Fruit fly (Drosophila melanogaster) whole organism, embryonic: ENCODE results near the gene ScpX.

Experiments
- Asciz ChIP-seq: fragments of 200-800 bp; sonication (Bioruptor generic); optimal IDR thresholded peaks from 2 replicates; lab custom pipeline; 2017; ENCODE audit warnings: missing biosample characterization, mild to moderate bottlenecking, missing genetic modification characterization, missing genetic modification reagents
- Atf6 ChIP-seq: fragments of 200-800 bp; sonication (Bioruptor generic); IDR thresholded peaks from 2 replicates; pipeline ENCODE4 v1.3.6; 2022; ENCODE audit warnings: missing biosample characterization, missing genetic modification characterization
- B-H1 ChIP-seq: fragments of 200-800 bp; sonication (Bioruptor generic); IDR thresholded peaks from 3 replicates; pipeline ENCODE4 v1.3.6; 2022; ENCODE audit warnings: missing biosample characterization, missing genetic modification characterization
- CG10147 ChIP-seq: fragments of 200-800 bp; sonication (Bioruptor generic); optimal IDR thresholded peaks from 2 replicates; lab custom pipeline; 2019; ENCODE audit warnings: missing biosample characterization, mild to moderate bottlenecking, missing genetic modification characterization, moderate library complexity
- CG11695 ChIP-seq: fragments of 200-800 bp; sonication (Bioruptor generic); IDR thresholded peaks from 3 replicates; pipeline ENCODE4 v1.3.6; 2022; ENCODE audit warnings: missing biosample characterization, missing genetic modification characterization
- CG14965 ChIP-seq: fragments of 200-800 bp; sonication (Bioruptor generic); optimal IDR thresholded peaks from 2 replicates; lab custom pipeline; 2016; ENCODE audit warnings: missing biosample characterization, missing genetic modification characterization, borderline replicate concordance
- CG15479 ChIP-seq: fragments of 200-800 bp; sonication (Bioruptor generic); optimal IDR thresholded peaks from 3 replicates; lab custom pipeline; 2019; ENCODE audit warnings: missing biosample characterization, mild to moderate bottlenecking, missing genetic modification characterization, moderate library complexity
- CG17912 ChIP-seq: fragments of 200-800 bp; sonication (Bioruptor generic); optimal IDR thresholded peaks from 2 replicates; lab custom pipeline; 2018; ENCODE audit warnings: missing biosample characterization, mild to moderate bottlenecking, missing genetic modification characterization
- CG18262 ChIP-seq: fragments of 200-800 bp; optimal IDR thresholded peaks from 3 replicates; lab custom pipeline; 2019; ENCODE audit warnings: missing biosample characterization, mild to moderate bottlenecking, missing genetic modification characterization, moderate library complexity
- CG2120 ChIP-seq: fragments of 200-800 bp; sonication (Bioruptor generic); optimal IDR thresholded peaks from 3 replicates; lab custom pipeline; 2016; ENCODE audit warnings: missing biosample characterization, missing genetic modification characterization
- CG2199 ChIP-seq: fragments of 200-800 bp; sonication (Bioruptor generic); IDR thresholded peaks from 3 replicates; pipeline ENCODE4 v1.3.6; 2022; ENCODE audit warnings: missing biosample characterization, missing genetic modification characterization
- CG3726 ChIP-seq: fragments of 200-800 bp; sonication (Bioruptor generic); IDR thresholded peaks from 3 replicates; pipeline ENCODE4, ENCODE4 v1.3.6; 2022; ENCODE audit warnings: missing biosample characterization, missing genetic modification characterization
- CG4820 ChIP-seq: fragments of 200-800 bp; sonication (Bioruptor generic); optimal IDR thresholded peaks from 3 replicates; lab custom pipeline; 2016; ENCODE audit warnings: missing biosample characterization, missing genetic modification characterization
- CG5953 ChIP-seq: fragments of 200-800 bp; sonication (Bioruptor generic); IDR thresholded peaks from 2 replicates; pipeline ENCODE4 v1.3.6; 2022; ENCODE audit warnings: missing biosample characterization, missing genetic modification characterization
- CG7372 ChIP-seq: fragments of 200-800 bp; sonication (Bioruptor generic); IDR thresholded peaks from 2 replicates; pipeline ENCODE4 v1.3.6; 2022; ENCODE audit warnings: missing biosample characterization, missing genetic modification characterization
- CG7928 ChIP-seq: fragments of 200-800 bp; sonication (Bioruptor generic); optimal IDR thresholded peaks from 2 replicates; lab custom pipeline; 2017; ENCODE audit warnings: missing biosample characterization, mild to moderate bottlenecking, missing genetic modification characterization
- CHES-1-like ChIP-seq: fragments of 200-800 bp; sonication (Bioruptor generic); optimal IDR thresholded peaks from 2 replicates; lab custom pipeline; 2016; ENCODE audit warnings: missing biosample characterization, missing genetic modification characterization
- CkIIα-i1 ChIP-seq: fragments of 200-800 bp; sonication (Bioruptor generic); IDR thresholded peaks from 2 replicates; pipeline ENCODE4 v1.3.6; 2022; ENCODE audit warnings: missing biosample characterization, missing genetic modification characterization
- CoRest ChIP-seq: fragments of 200-800 bp; sonication (Bioruptor generic); optimal IDR thresholded peaks from 3 replicates; lab custom pipeline; 2018; ENCODE audit warnings: missing biosample characterization, mild to moderate bottlenecking, missing genetic modification characterization, moderate library complexity
- HLHmδ ChIP-seq: fragments of 200-800 bp; sonication (Bioruptor generic); optimal IDR thresholded peaks from 2 replicates; lab custom pipeline; 2018; ENCODE audit warnings: missing biosample characterization, mild to moderate bottlenecking, missing genetic modification characterization, moderate library complexity
- HmgD ChIP-seq: fragments of 200-800 bp; sonication (Bioruptor generic); optimal IDR thresholded peaks from 3 replicates; lab custom pipeline; 2016; ENCODE audit warnings: missing biosample characterization, missing genetic modification characterization
- Mes4 ChIP-seq: fragments of 200-800 bp; sonication (Bioruptor generic); optimal IDR thresholded peaks from 2 replicates; lab custom pipeline; 2016; ENCODE audit warnings: missing biosample characterization, missing genetic modification characterization
- NK7.1 ChIP-seq: fragments of 200-800 bp; sonication (Bioruptor generic); optimal IDR thresholded peaks from 3 replicates; lab custom pipeline; 2016; ENCODE audit warnings: missing biosample characterization, missing genetic modification characterization
- Pdp1 ChIP-seq, 2 experiments: fragments of 200-800 bp; sonication (Bioruptor generic); optimal IDR thresholded peaks; 3 replicates each; lab custom pipeline; 2016; ENCODE audit warnings: missing biosample characterization in 2 of 2, missing genetic modification characterization in 2 of 2, mild to moderate bottlenecking in 1 of 2, moderate library complexity in 1 of 2
- Scr ChIP-seq: fragments of 200-800 bp; sonication (Bioruptor generic); IDR thresholded peaks from 2 replicates; pipeline ENCODE4 v1.3.6; 2022; ENCODE audit warnings: missing biosample characterization, missing genetic modification characterization; ENCODE audit not compliant: partially characterized antibody
- Stat92E ChIP-seq, 3 experiments: fragments of >200 bp in 2 of 3; fragments of 200-800 bp in 1 of 3; sonication (Bioruptor generic) in 1 of 3; optimal IDR thresholded peaks; 2 replicates each; lab custom pipeline; 2017 to 2019; ENCODE audit warnings: missing biosample characterization in 3 of 3, missing genetic modification characterization in 3 of 3, mild to moderate bottlenecking in 1 of 3, moderate library complexity in 1 of 3
- Xbp1 ChIP-seq: fragments of 200-800 bp; sonication (Bioruptor generic); optimal IDR thresholded peaks from 3 replicates; lab custom pipeline; 2016; ENCODE audit warnings: missing biosample characterization, mild to moderate bottlenecking, missing genetic modification characterization
- aop ChIP-seq: fragments of 200-800 bp; sonication (Bioruptor generic); IDR thresholded peaks from 2 replicates; pipeline ENCODE4 v1.3.6; 2022; ENCODE audit warnings: missing biosample characterization, missing genetic modification characterization
- fd64A ChIP-seq: fragments of 200-800 bp; sonication (Bioruptor generic); optimal IDR thresholded peaks from 3 replicates; lab custom pipeline; 2018; ENCODE audit warnings: missing biosample characterization, mild to moderate bottlenecking, missing genetic modification characterization
- gce ChIP-seq: fragments of 200-800 bp; sonication (Bioruptor generic); IDR thresholded peaks from 3 replicates; pipeline ENCODE4 v1.3.6; 2022; ENCODE audit warnings: missing biosample characterization, missing genetic modification characterization
- ind ChIP-seq: fragments of 200-800 bp; sonication (Bioruptor generic); optimal IDR thresholded peaks from 3 replicates; lab custom pipeline; 2016; ENCODE audit warnings: missing biosample characterization, missing genetic modification characterization
- jigr1 ChIP-seq: fragments of 200-800 bp; sonication (Bioruptor generic); IDR thresholded peaks from 3 replicates; pipeline ENCODE4 v1.3.6; 2022; ENCODE audit warnings: missing biosample characterization, missing genetic modification characterization
- ken ChIP-seq: fragments of 200-800 bp; sonication (Bioruptor generic); IDR thresholded peaks from 3 replicates; pipeline ENCODE4 v1.3.6; 2022; ENCODE audit warnings: missing biosample characterization, missing genetic modification characterization
- lbe ChIP-seq: fragments of 200-800 bp; sonication (Bioruptor generic); optimal IDR thresholded peaks from 2 replicates; lab custom pipeline; 2016; ENCODE audit warnings: missing biosample characterization, mild to moderate bottlenecking, missing genetic modification characterization
- maf-S ChIP-seq: fragments of 200-800 bp; sonication (Bioruptor generic); optimal IDR thresholded peaks from 2 replicates; lab custom pipeline; 2016; ENCODE audit warnings: missing biosample characterization, missing genetic modification characterization
- nerfin-1 ChIP-seq: fragments of 200-800 bp; sonication (Bioruptor generic); optimal IDR thresholded peaks from 3 replicates; lab custom pipeline; 2019; ENCODE audit warnings: missing biosample characterization, mild to moderate bottlenecking, missing genetic modification characterization, moderate library complexity
- nom ChIP-seq: fragments of 200-800 bp; sonication (Bioruptor generic); optimal IDR thresholded peaks from 2 replicates; lab custom pipeline; 2017; ENCODE audit warnings: missing biosample characterization, missing genetic modification characterization, mild to moderate bottlenecking, moderate library complexity, missing genetic modification reagents
- otp ChIP-seq: fragments of 200-800 bp; sonication (Bioruptor generic); IDR thresholded peaks from 3 replicates; pipeline ENCODE4, ENCODE4 v1.3.6; 2022; ENCODE audit warnings: missing biosample characterization, missing genetic modification characterization
- pan ChIP-seq, 4 experiments: fragments of >200 bp in 3 of 4; fragments of 200-800 bp in 1 of 4; sonication (Bioruptor generic) in 1 of 4; optimal IDR thresholded peaks in 3 of 4; IDR thresholded peaks in 1 of 4; 2 replicates each; pipeline versions ENCODE4 v1.3.6 to Lab custom; 2017 to 2022; ENCODE audit warnings: missing biosample characterization in 2 of 4, missing genetic modification characterization in 2 of 4, mixed read lengths in 1 of 4
- prd ChIP-seq, 3 experiments: fragments of >200 bp in 2 of 3; fragments of 200-800 bp in 1 of 3; sonication (Bioruptor generic) in 1 of 3; optimal IDR thresholded peaks in 2 of 3; IDR thresholded peaks in 1 of 3; 2 replicates in 2 of 3; 3 replicates in 1 of 3; pipeline versions ENCODE4 v1.3.6 to Lab custom; 2017 to 2022; ENCODE audit warnings: missing biosample characterization in 1 of 3, missing genetic modification characterization in 1 of 3
- pum ChIP-seq: fragments of 200-800 bp; sonication (Bioruptor generic); optimal IDR thresholded peaks from 2 replicates; lab custom pipeline; 2016; ENCODE audit warnings: missing biosample characterization, missing genetic modification characterization
- ranshi ChIP-seq: fragments of 200-800 bp; sonication (Bioruptor generic); IDR thresholded peaks from 2 replicates; pipeline ENCODE4 v1.3.6; 2022; ENCODE audit warnings: missing biosample characterization, missing genetic modification characterization
- repo ChIP-seq: fragments of 200-800 bp; sonication (Bioruptor generic); optimal IDR thresholded peaks from 2 replicates; lab custom pipeline; 2016; ENCODE audit warnings: missing biosample characterization, missing genetic modification characterization
- so ChIP-seq: fragments of 200-800 bp; sonication (Bioruptor generic); IDR thresholded peaks from 3 replicates; pipeline ENCODE4 v1.3.6; 2022; ENCODE audit warnings: missing biosample characterization, missing genetic modification characterization
- tio ChIP-seq: fragments of 200-800 bp; sonication (Bioruptor generic); optimal IDR thresholded peaks from 2 replicates; lab custom pipeline; 2017; ENCODE audit warnings: missing biosample characterization, missing genetic modification characterization, inconsistent platforms
- usp ChIP-seq: fragments of >200 bp; optimal IDR thresholded peaks from 2 replicates; lab custom pipeline; 2017; ENCODE audit warnings: missing biosample characterization, missing genetic modification characterization
- vnd ChIP-seq: fragments of 200-800 bp; sonication (Bioruptor generic); IDR thresholded peaks from 3 replicates; pipeline ENCODE4 v1.3.6; 2022; ENCODE audit warnings: missing biosample characterization, missing genetic modification characterization; ENCODE audit not compliant: partially characterized antibody

The ScpX gene

dm6 chr2L:18839143-18839872 is 8.3 kb downstream of the ScpX start, which contains the start of gene CG10600 (continued):
- TF ChIP-seq vnd (GFP tag; lab: Robert Waterston, UW): peak; percentile 58
- no peak for TF ChIP-seq CG5953 (GFP tag; lab: Robert Waterston, UW)
- peak; percentile 86 for TF ChIP-seq pum (GFP tag; lab: Kevin White, UChicago)
- TF ChIP-seq B-H1 (GFP tag; lab: Robert Waterston, UW): peak; percentile 33; the same call in 1 of the 3 replicates
- peak in 1 of 3 experiments; percentile 82 for TF ChIP-seq Stat92E (GFP tag; optimal IDR thresholded peaks at IDR 0.05; lab: Kevin White, UChicago)
- peak; percentile 89 for TF ChIP-seq Xbp1 (GFP tag; lab: Kevin White, UChicago)
- TF ChIP-seq pan (optimal IDR thresholded peaks at IDR 0.05; lab: Kevin White, UChicago): no peak
- peak in 1 of 2 experiments; percentile 74 for TF ChIP-seq pan (GFP tag; optimal IDR thresholded peaks at IDR 0.05 in 1 of 2, IDR thresholded peaks at IDR 0.05 in 1 of 2)
- TF ChIP-seq CG2120 (GFP tag; lab: Kevin White, UChicago): peak; percentile 93
- TF ChIP-seq ken: peak; percentile 74; the same call in 2 of the 3 replicates
- peak; percentile 86 for TF ChIP-seq lbe (GFP tag; lab: Kevin White, UChicago)
- no peak for TF ChIP-seq CkIIα-i1 (GFP tag; lab: Robert Waterston, UW)
- TF ChIP-seq CHES-1-like (GFP tag; lab: Kevin White, UChicago): peak; percentile 97
- peak; percentile 72 for TF ChIP-seq Mes4 (GFP tag; lab: Kevin White, UChicago)
- peak; percentile 86 for TF ChIP-seq ind (GFP tag; lab: Kevin White, UChicago)
- peak; percentile 85 for TF ChIP-seq repo (GFP tag; lab: Kevin White, UChicago)
- 0 out of 3 replicates have a peak, but pooled peaks have one; percentile 57 for TF ChIP-seq CG2199 (GFP tag; lab: Robert Waterston, UW)
- peak; percentile 97 for TF ChIP-seq HmgD (GFP tag; lab: Kevin White, UChicago)
- peak; percentile 43 for TF ChIP-seq CG10147 (GFP tag; lab: Kevin White, UChicago)
- TF ChIP-seq CG7928 (GFP tag; lab: Kevin White, UChicago): peak; percentile 58
- TF ChIP-seq Atf6 (GFP tag; lab: Robert Waterston, UW): peak; percentile 59; the same call in 1 of the 2 replicates
- TF ChIP-seq prd (optimal IDR thresholded peaks at IDR 0.05; lab: Kevin White, UChicago): no peak
- peak; percentile 54; the same call in 2 of the 3 replicates for TF ChIP-seq prd (GFP tag; IDR thresholded peaks at IDR 0.05; lab: Robert Waterston, UW)
- no peak for TF ChIP-seq CG15479 (GFP tag; lab: Kevin White, UChicago)
- TF ChIP-seq gce (GFP tag; lab: Robert Waterston, UW): peak; percentile 56; the same call in 1 of the 3 replicates
- TF ChIP-seq NK7.1: peak; percentile 68
- no peak for TF ChIP-seq Asciz (GFP tag; lab: Kevin White, UChicago)
- TF ChIP-seq nom (GFP tag; lab: Kevin White, UChicago): peak; percentile 54
- no peak for TF ChIP-seq so
- peak; percentile 81 for TF ChIP-seq maf-S (GFP tag; lab: Kevin White, UChicago)
- TF ChIP-seq ranshi: peak; percentile 62
- peak; percentile 75; the same call in 2 of the 3 replicates for TF ChIP-seq otp (GFP tag; lab: Robert Waterston, UW)
- TF ChIP-seq usp (GFP tag; lab: Kevin White, UChicago): no peak
- TF ChIP-seq CG11695 (GFP tag; lab: Robert Waterston, UW): 0 out of 3 replicates have a peak, but pooled peaks have one; percentile 11
- peak; percentile 66 for TF ChIP-seq HLHmδ (GFP tag; lab: Kevin White, UChicago)
- peak; percentile 10 for TF ChIP-seq fd64A (GFP tag; lab: Kevin White, UChicago)
- TF ChIP-seq jigr1: no peak
- TF ChIP-seq CG18262: peak; percentile 53
- TF ChIP-seq Pdp1 (GFP tag; optimal IDR thresholded peaks at IDR 0.05; lab: Kevin White, UChicago): peak; percentile 84
- TF ChIP-seq tio (GFP tag; lab: Kevin White, UChicago): no peak
- TF ChIP-seq aop (GFP tag; lab: Robert Waterston, UW): no peak
- TF ChIP-seq CG4820 (GFP tag; lab: Kevin White, UChicago): peak; percentile 70
- TF ChIP-seq CG14965 (GFP tag; lab: Kevin White, UChicago): peak; percentile 31
- peak; percentile 64 for TF ChIP-seq nerfin-1 (tag; lab: Kevin White, UChicago)
- TF ChIP-seq CG7372 (GFP tag; lab: Robert Waterston, UW): peak; percentile 16; the same call in 1 of the 2 replicates
- peak; percentile 72 for TF ChIP-seq CoRest (tag; lab: Kevin White, UChicago)
- TF ChIP-seq CG3726 (GFP tag; lab: Robert Waterston, UW): no peak
- TF ChIP-seq CG17912 (GFP tag; lab: Kevin White, UChicago): peak; percentile 83
- peak; percentile 78 for TF ChIP-seq Scr
